Worm (Caenorhabditis elegans) whole organism, early embryonic: ENCODE results near the gene T07F12.4.

Experiments used
- B0310.2 ChIP-seq: sonication (generic microtip); optimal IDR thresholded peaks from 2 replicates; lab custom pipeline; 2016; ENCODE audit warnings: mild to moderate bottlenecking, missing genetic modification characterization, missing compliant biosample characterization
- aly-1 ChIP-seq: sonication (generic microtip); optimal IDR thresholded peaks from 2 replicates; lab custom pipeline; 2016; ENCODE audit warnings: missing genetic modification characterization, missing compliant biosample characterization
- ama-1 ChIP-seq: fragments of 150-350 bp; optimal IDR thresholded peaks from 2 replicates; lab custom pipeline; 2014
- ceh-13 ChIP-seq: fragments of 200-800 bp; sonication (Bioruptor generic); optimal IDR thresholded peaks from 2 replicates; lab custom pipeline; 2018; ENCODE audit warnings: mild to moderate bottlenecking, missing genetic modification characterization, missing compliant biosample characterization
- ets-7 ChIP-seq: sonication (generic microtip); optimal IDR thresholded peaks from 2 replicates; lab custom pipeline; 2016; ENCODE audit warnings: missing genotype, missing genetic modification characterization, missing compliant biosample characterization
- flt-1 ChIP-seq: fragments of 200-800 bp; sonication (Bioruptor generic); IDR thresholded peaks from 2 replicates; pipeline ENCODE4 v1.3.6; 2022; ENCODE audit warnings: missing genetic modification characterization, missing compliant biosample characterization
- hmbx-1 ChIP-seq: sonication (generic microtip); optimal IDR thresholded peaks from 2 replicates; lab custom pipeline; 2016; ENCODE audit warnings: mild to moderate bottlenecking, missing genetic modification characterization, missing compliant biosample characterization
- hmg-4 ChIP-seq: fragments of 200-800 bp; sonication (Bioruptor generic); optimal IDR thresholded peaks from 2 replicates; lab custom pipeline; 2018; ENCODE audit warnings: mild to moderate bottlenecking, missing genetic modification characterization, missing compliant biosample characterization
- tbx-11 ChIP-seq: fragments of 200-800 bp; sonication (Bioruptor generic); IDR thresholded peaks from 2 replicates; pipeline ENCODE4 v1.3.6; 2022; ENCODE audit warnings: missing genetic modification characterization, missing compliant biosample characterization

DNA sequence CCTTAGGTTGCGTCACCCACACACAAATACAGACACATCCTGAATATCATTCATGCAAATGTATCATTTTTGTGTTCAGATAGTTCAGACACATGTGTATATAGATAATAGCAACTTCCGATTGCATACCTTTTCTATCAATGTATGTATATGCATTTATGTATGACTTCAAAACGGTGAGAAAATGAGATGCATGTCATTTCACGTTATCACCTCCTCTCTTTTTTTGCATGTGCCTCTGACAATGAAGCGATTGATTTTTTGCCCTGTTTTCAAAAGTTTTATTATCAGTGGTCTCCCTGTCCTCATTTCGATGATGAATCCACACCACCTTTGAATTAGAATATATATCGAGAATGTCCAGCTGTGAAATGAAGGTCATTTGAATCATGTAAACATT is 5.2 kb upstream of the T07F12.4 start, which contains the start of gene K05B2.2:
- no peak for TF ChIP-seq ama-1 (lab: Kevin White, UChicago)
- no peak for TF ChIP-seq aly-1
- no peak for TF ChIP-seq hmbx-1 (tag; lab: Kevin White, UChicago)
- no peak for TF ChIP-seq tbx-11 (GFP tag; lab: Robert Waterston, UW)
- no peak for TF ChIP-seq ceh-13
- TF ChIP-seq B0310.2 (tag; lab: Kevin White, UChicago), result no peak
- TF ChIP-seq ets-7 (tag; lab: Kevin White, UChicago), result no peak
- TF ChIP-seq hmg-4 (GFP tag; lab: Kevin White, UChicago), result no peak
- no peak for TF ChIP-seq flt-1
